Worm (Caenorhabditis elegans) whole organism, young adult: ENCODE results near the gene flap-1.

Source experiments
- B0261.1 ChIP-seq: sonication (generic microtip); optimal IDR thresholded peaks from 2 replicates; lab custom pipeline; 2016; ENCODE audit warnings: mild to moderate bottlenecking, missing genetic modification characterization, moderate library complexity, missing compliant biosample characterization
- C17E4.6 ChIP-seq: fragments of 200-800 bp; sonication (Bioruptor generic); IDR thresholded peaks from 2 replicates; pipeline ENCODE4 v1.3.6; 2022; ENCODE audit warnings: missing genetic modification reagents, missing genetic modification characterization, missing compliant biosample characterization
- F49E8.2 ChIP-seq: sonication (generic microtip); optimal IDR thresholded peaks from 3 replicates; lab custom pipeline; 2017; ENCODE audit warnings: missing genetic modification characterization, mild to moderate bottlenecking, missing compliant biosample characterization, antibody characterized with exemption, moderate library complexity; ENCODE audit not compliant: insufficient read depth
- bed-1 ChIP-seq: fragments of 200-800 bp; sonication (Bioruptor generic); IDR thresholded peaks from 2 replicates; pipeline ENCODE4 v1.3.6; 2022; ENCODE audit warnings: missing genetic modification reagents, missing genetic modification characterization, missing compliant biosample characterization
- cebp-1 ChIP-seq, 2 experiments: fragments of 200-800 bp in 1 of 2; sonication (Bioruptor generic) in 1 of 2; sonication (generic microtip) in 1 of 2; IDR thresholded peaks in 1 of 2; optimal IDR thresholded peaks in 1 of 2; 2 replicates each; pipeline versions ENCODE4 v1.3.6 to Lab custom; 2017 to 2022; ENCODE audit warnings: missing compliant biosample characterization in 2 of 2, missing genetic modification characterization in 2 of 2, mild to moderate bottlenecking in 1 of 2, missing genetic modification reagents in 1 of 2, moderate library complexity in 1 of 2
- pha-4 ChIP-seq: fragments of 150-350 bp; sonication (generic microtip); optimal IDR thresholded peaks from 2 replicates; lab custom pipeline; 2014; ENCODE audit warnings: missing biosample characterization, missing genetic modification reagents, missing genetic modification characterization
- snpc-3.4 ChIP-seq: sonication (generic microtip); optimal IDR thresholded peaks from 2 replicates; lab custom pipeline; 2017; ENCODE audit warnings: missing genetic modification characterization, mild to moderate bottlenecking, missing compliant biosample characterization, antibody characterized with exemption, moderate library complexity, missing genotype, missing genetic modification reagents
- tbp1 ChIP-seq: fragments of 200-800 bp; sonication (Bioruptor generic); optimal IDR thresholded peaks from 2 replicates; lab custom pipeline; 2018; ENCODE audit warnings: mild to moderate bottlenecking, missing genetic modification characterization, missing compliant biosample characterization

- TF ChIP-seq pha-4 (tag; lab: Kevin White, UChicago) = no peak
- no peak for TF ChIP-seq tbp1 (GFP tag; lab: Kevin White, UChicago)
- TF ChIP-seq B0261.1 = no peak
- TF ChIP-seq F49E8.2 = no peak
- no peak for TF ChIP-seq cebp-1 (GFP tag; IDR thresholded peaks at IDR 0.05; lab: Robert Waterston, UW)
- no peak for TF ChIP-seq cebp-1 (tag; optimal IDR thresholded peaks at IDR 0.05; lab: Kevin White, UChicago)
- no peak for TF ChIP-seq C17E4.6 (GFP tag; lab: Robert Waterston, UW)
- TF ChIP-seq snpc-3.4 (tag; lab: Kevin White, UChicago) = no peak
- no peak for TF ChIP-seq bed-1
Observed at ce11 chrIII:6884203-6884602, 44.4 kb downstream of the flap-1 start, which contains the start of gene med-2.
